Worm (Caenorhabditis elegans) whole organism, L1 larva: ENCODE measurements around the gene srsx-34.

Experiments used
- Y116A8C.19 ChIP-seq: sonication (generic microtip); optimal IDR thresholded peaks from 2 replicates; lab custom pipeline; 2016; ENCODE audit warnings: missing compliant biosample characterization, missing genetic modification characterization, borderline replicate concordance
- alr-1 ChIP-seq: fragments of 200-800 bp; sonication (Bioruptor generic); optimal IDR thresholded peaks from 2 replicates; lab custom pipeline; 2018; ENCODE audit warnings: borderline replicate concordance, mild to moderate bottlenecking, missing genetic modification characterization, missing compliant biosample characterization
- blmp-1 ChIP-seq: fragments of 150-350 bp; optimal IDR thresholded peaks from 2 replicates; lab custom pipeline; 2014; ENCODE audit warnings: missing biosample characterization, missing genetic modification characterization
- ceh-63 ChIP-seq: fragments of 200-800 bp; sonication (Bioruptor generic); optimal IDR thresholded peaks from 2 replicates; lab custom pipeline; 2018; ENCODE audit warnings: mild to moderate bottlenecking, missing genetic modification characterization, missing compliant biosample characterization
- ceh-8 ChIP-seq: fragments of 200-800 bp; sonication (Bioruptor generic); optimal IDR thresholded peaks from 2 replicates; lab custom pipeline; 2018; ENCODE audit warnings: mild to moderate bottlenecking, missing genetic modification characterization, moderate library complexity, missing compliant biosample characterization
- ceh-88 ChIP-seq: fragments of 200-800 bp; sonication (Bioruptor generic); IDR thresholded peaks from 2 replicates; pipeline ENCODE4 v1.3.6; 2022; ENCODE audit warnings: missing genetic modification characterization, missing compliant biosample characterization
- ceh-90 ChIP-seq: sonication (generic microtip); optimal IDR thresholded peaks from 2 replicates; lab custom pipeline; 2016; ENCODE audit warnings: missing genetic modification characterization, missing compliant biosample characterization
- ces-1 ChIP-seq: fragments of 150-350 bp; optimal IDR thresholded peaks from 2 replicates; lab custom pipeline; 2014; ENCODE audit warnings: missing biosample characterization, missing genetic modification reagents, missing genetic modification characterization
- efl-1 ChIP-seq, 4 experiments: fragments of 150-350 bp; optimal IDR thresholded peaks in 3 of 4; peaks in 1 of 4; 1 replicate in 1 of 4; 2 replicates in 3 of 4; lab custom pipeline; 2014; ENCODE audit warnings: missing biosample characterization in 2 of 4, missing genetic modification characterization in 2 of 4, missing genetic modification reagents in 2 of 4
- elt-3 ChIP-seq, 6 experiments: fragments of 150-350 bp in 1 of 6; sonication (generic microtip); optimal IDR thresholded peaks; 2 replicates each; lab custom pipeline; 2017 to 2018; ENCODE audit warnings: missing biosample characterization in 6 of 6, missing genetic modification characterization in 6 of 6, inconsistent platforms in 1 of 6
- fkh-4 ChIP-seq: sonication (generic microtip); optimal IDR thresholded peaks from 2 replicates; lab custom pipeline; 2016; ENCODE audit warnings: missing compliant biosample characterization, missing genetic modification characterization, borderline replicate concordance
- hpl-2 ChIP-seq: fragments of 150-350 bp; optimal IDR thresholded peaks from 2 replicates; lab custom pipeline; 2014; ENCODE audit warnings: missing biosample characterization, missing genetic modification reagents, missing genetic modification characterization
- jun-1 ChIP-seq: fragments of 150-350 bp; optimal IDR thresholded peaks from 2 replicates; lab custom pipeline; 2014; ENCODE audit warnings: missing biosample characterization, missing genetic modification reagents, missing genetic modification characterization
- lin-14 ChIP-seq: fragments of 200-800 bp; sonication (Bioruptor generic); optimal IDR thresholded peaks from 2 replicates; lab custom pipeline; 2018; ENCODE audit warnings: mild to moderate bottlenecking, missing genetic modification characterization, moderate library complexity, missing compliant biosample characterization
- lin-35 ChIP-seq, 2 experiments: fragments of 150-350 bp; optimal IDR thresholded peaks; 2 replicates each; lab custom pipeline; 2014; ENCODE audit warnings: missing biosample characterization in 2 of 2, missing genetic modification characterization in 2 of 2, missing genetic modification reagents in 2 of 2
- lir-3 ChIP-seq: sonication (generic microtip); optimal IDR thresholded peaks from 2 replicates; lab custom pipeline; 2016; ENCODE audit warnings: mild to moderate bottlenecking, missing genetic modification characterization, moderate library complexity, missing compliant biosample characterization; ENCODE audit not compliant: poor library complexity
- lsy-2 ChIP-seq, 2 experiments: fragments of 150-350 bp; optimal IDR thresholded peaks; 2 replicates each; lab custom pipeline; 2014; ENCODE audit warnings: missing biosample characterization in 2 of 2, missing genetic modification characterization in 2 of 2
- mdl-1 ChIP-seq, 2 experiments: fragments of 150-350 bp; optimal IDR thresholded peaks; 2 replicates each; lab custom pipeline; 2014 to 2017; ENCODE audit warnings: missing biosample characterization in 2 of 2, missing genetic modification characterization in 2 of 2, inconsistent platforms in 1 of 2
- mep-1 ChIP-seq: fragments of 150-350 bp; optimal IDR thresholded peaks from 2 replicates; lab custom pipeline; 2014; ENCODE audit warnings: missing biosample characterization, missing genetic modification characterization
- nhr-19 ChIP-seq: fragments of 200-800 bp; sonication (Bioruptor generic); conservative IDR thresholded peaks from 2 replicates; pipeline ENCODE4 v1.3.6; 2022; ENCODE audit warnings: missing genetic modification characterization, missing compliant biosample characterization
- nhr-20 ChIP-seq: sonication (generic microtip); optimal IDR thresholded peaks from 2 replicates; lab custom pipeline; 2016; ENCODE audit warnings: mild to moderate bottlenecking, missing genetic modification characterization, missing compliant biosample characterization
- nhr-47 ChIP-seq: sonication (generic microtip); optimal IDR thresholded peaks from 2 replicates; lab custom pipeline; 2016; ENCODE audit warnings: mild to moderate bottlenecking, missing genetic modification characterization, moderate library complexity, missing compliant biosample characterization
- nhr-84 ChIP-seq: sonication (generic microtip); optimal IDR thresholded peaks from 2 replicates; lab custom pipeline; 2017; ENCODE audit warnings: missing biosample characterization, missing genetic modification characterization
- nhr-85 ChIP-seq: sonication (generic microtip); peaks from one replicate; lab custom pipeline; 2016; ENCODE audit warnings: missing genetic modification characterization, inconsistent platforms, missing compliant biosample characterization
- pag-3 ChIP-seq: sonication (generic microtip); optimal IDR thresholded peaks from 2 replicates; lab custom pipeline; 2017; ENCODE audit warnings: missing genetic modification characterization, mild to moderate bottlenecking, missing compliant biosample characterization, antibody characterized with exemption, borderline replicate concordance; ENCODE audit not compliant: insufficient read depth
- pqm-1 ChIP-seq: sonication (generic microtip); optimal IDR thresholded peaks from 3 replicates; lab custom pipeline; 2017; ENCODE audit warnings: missing biosample characterization, missing genetic modification characterization
- skn-1 ChIP-seq: fragments of 150-350 bp; optimal IDR thresholded peaks from 2 replicates; lab custom pipeline; 2014; ENCODE audit warnings: missing biosample characterization, missing genetic modification characterization
- snu-23 ChIP-seq: sonication (generic microtip); optimal IDR thresholded peaks from 2 replicates; lab custom pipeline; 2016; ENCODE audit warnings: missing genetic modification characterization, missing compliant biosample characterization
- sup-37 ChIP-seq: fragments of 200-800 bp; sonication (Bioruptor generic); optimal IDR thresholded peaks from 2 replicates; lab custom pipeline; 2018; ENCODE audit warnings: mild to moderate bottlenecking, missing genetic modification characterization, missing compliant biosample characterization
- unc-62 ChIP-seq: fragments of 150-350 bp; optimal IDR thresholded peaks from 2 replicates; lab custom pipeline; 2014; ENCODE audit warnings: missing biosample characterization, missing genetic modification reagents, missing genetic modification characterization
- vab-15 ChIP-seq: sonication (generic microtip); optimal IDR thresholded peaks from 2 replicates; lab custom pipeline; 2017; ENCODE audit warnings: missing genotype, mild to moderate bottlenecking, missing genetic modification characterization, missing compliant biosample characterization
- zag-1 ChIP-seq: fragments of 150-350 bp; optimal IDR thresholded peaks from 2 replicates; lab custom pipeline; 2014; ENCODE audit warnings: missing biosample characterization, missing genetic modification characterization

The srsx-34 gene

DNA sequence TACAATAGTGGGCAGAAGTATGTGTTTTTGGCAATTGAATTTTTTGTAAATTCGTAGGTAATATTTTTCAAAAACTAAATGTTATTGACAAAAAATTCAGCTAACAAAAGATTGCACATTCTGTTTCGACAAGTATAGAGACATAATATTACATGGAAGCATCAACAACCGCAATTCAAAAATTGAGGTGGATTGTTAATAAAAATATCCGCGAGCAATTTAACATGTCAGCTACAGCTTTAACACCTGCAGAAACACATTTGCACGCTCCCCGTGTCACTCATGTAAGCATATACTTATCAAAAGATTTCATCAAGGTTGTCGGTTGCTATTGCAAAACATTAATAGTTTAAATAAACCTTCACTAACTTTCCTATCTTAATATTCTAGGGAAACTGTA lies at the start of gene srsx-34:
srsx-34 (plus strand) TSS at position 301 of the 400 bp plus-strand sequence.
- no peak for TF ChIP-seq nhr-19 (GFP tag; lab: Robert Waterston, UW)
- TF ChIP-seq vab-15 (tag; lab: Kevin White, UChicago) = no peak
- no peak for TF ChIP-seq ces-1
- no peak for TF ChIP-seq lir-3
- TF ChIP-seq nhr-47 (tag; lab: Kevin White, UChicago) = no peak
- no peak for TF ChIP-seq zag-1

DNA sequence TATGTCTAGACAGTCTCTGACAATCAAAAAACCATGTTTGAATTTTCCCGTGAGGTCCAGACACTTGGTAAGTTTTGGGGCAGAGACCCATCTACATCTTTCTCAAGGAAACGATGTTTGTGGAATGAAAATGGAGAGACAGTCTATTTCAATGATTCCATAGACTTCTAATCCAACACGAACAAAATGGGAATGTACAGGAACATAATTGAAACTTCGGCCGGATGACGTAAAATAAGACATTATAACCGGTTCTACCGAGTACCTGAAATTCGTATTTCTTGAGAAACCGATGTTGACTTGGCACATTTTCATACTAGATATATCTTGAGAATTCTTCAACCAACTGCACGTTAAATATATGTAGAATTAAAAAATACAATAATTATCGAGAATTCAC lies 47.7 kb upstream of the srsx-34 start, which contains the start of gene str-87:
str-87 (minus strand) TSS at position 101 of the 400 bp plus-strand sequence.
- no peak for TF ChIP-seq Y116A8C.19 (tag; lab: Kevin White, UChicago)
- TF ChIP-seq efl-1 (optimal IDR thresholded peaks at IDR 0.05; lab: Kevin White, UChicago) = no peak
- no peak for TF ChIP-seq efl-1 (GFP tag; optimal IDR thresholded peaks at IDR 0.05 in 1 of 2; lab: Kevin White, UChicago)
- TF ChIP-seq unc-62 (GFP tag; lab: Kevin White, UChicago) = no peak
- no peak for TF ChIP-seq pag-3 (tag; lab: Kevin White, UChicago)
- TF ChIP-seq lsy-2 (tag; optimal IDR thresholded peaks at IDR 0.05; lab: Kevin White, UChicago) = no peak
- TF ChIP-seq ceh-88 (GFP tag; lab: Robert Waterston, UW) = no peak
- no peak for TF ChIP-seq nhr-84 (tag; lab: Kevin White, UChicago)
- TF ChIP-seq ceh-8 (GFP tag; lab: Kevin White, UChicago) = no peak
- TF ChIP-seq blmp-1 (tag; lab: Kevin White, UChicago) = no peak
- no peak for TF ChIP-seq mep-1
- TF ChIP-seq ceh-90 (tag; lab: Kevin White, UChicago) = no peak
- no peak for TF ChIP-seq pqm-1 (tag; lab: Kevin White, UChicago)
- TF ChIP-seq elt-3 (tag; optimal IDR thresholded peaks at IDR 0.05; lab: Kevin White, UChicago) = no peak
- no peak for TF ChIP-seq lir-3
- no peak for TF ChIP-seq alr-1 (tag; lab: Kevin White, UChicago)
- no peak for TF ChIP-seq sup-37 (GFP tag; lab: Kevin White, UChicago)
- no peak for TF ChIP-seq ceh-63
- no peak for TF ChIP-seq fkh-4
- no peak for TF ChIP-seq nhr-20 (tag; lab: Kevin White, UChicago)

DNA sequence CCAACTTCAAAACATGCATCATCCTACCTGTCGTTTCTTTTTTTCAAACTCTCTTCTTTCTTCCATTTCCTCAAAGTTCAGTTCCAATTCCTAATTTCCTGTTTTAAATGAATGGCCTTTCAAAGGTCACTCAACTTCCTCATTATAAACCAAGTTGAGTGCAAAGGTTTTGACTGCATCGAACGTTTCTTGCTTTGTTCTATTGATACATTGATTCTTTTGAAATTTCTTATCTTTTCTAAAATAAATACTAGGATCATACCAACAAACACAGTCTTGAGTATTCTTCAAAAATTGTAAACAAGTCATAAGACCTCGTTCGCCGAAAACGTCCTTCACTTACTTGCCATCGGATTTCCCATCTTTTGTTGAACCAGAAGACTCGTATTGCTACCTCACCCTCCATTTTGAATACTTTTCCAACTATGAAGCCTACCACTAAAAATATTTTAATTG lies 45.6 kb upstream of the srsx-34 start, which contains the start of gene F59E11.7:
F59E11.7 (plus strand) TSS at position 51 of the 456 bp plus-strand sequence.
- TF ChIP-seq jun-1 (tag; lab: Kevin White, UChicago) = no peak
- peak in 1 of 2 experiments; percentile 2 for TF ChIP-seq lin-35 (GFP tag; optimal IDR thresholded peaks at IDR 0.05; lab: Kevin White, UChicago)
- TF ChIP-seq nhr-85 (tag; lab: Kevin White, UChicago) = peak; percentile 73
- no peak for TF ChIP-seq efl-1 (optimal IDR thresholded peaks at IDR 0.05; lab: Kevin White, UChicago)
- peak in 1 of 2 experiments; percentile 71 for TF ChIP-seq efl-1 (GFP tag; optimal IDR thresholded peaks at IDR 0.05 in 1 of 2; lab: Kevin White, UChicago)
- peak; percentile 5 for TF ChIP-seq mep-1
- TF ChIP-seq mdl-1 (tag; optimal IDR thresholded peaks at IDR 0.05; lab: Kevin White, UChicago) = no peak
- TF ChIP-seq snu-23 (GFP tag; lab: Kevin White, UChicago) = peak; percentile 19
- peak; percentile 52 for TF ChIP-seq lin-14 (GFP tag; lab: Kevin White, UChicago)
- peak in 1 of 6 experiments; percentile 37 for TF ChIP-seq elt-3 (tag; optimal IDR thresholded peaks at IDR 0.05; lab: Kevin White, UChicago)
- TF ChIP-seq skn-1 (tag; lab: Kevin White, UChicago) = no peak
- peak; percentile 16 for TF ChIP-seq nhr-20 (tag; lab: Kevin White, UChicago)
- TF ChIP-seq hpl-2 = no peak
- no peak for TF ChIP-seq vab-15 (tag; lab: Kevin White, UChicago)
- TF ChIP-seq pag-3 (tag; lab: Kevin White, UChicago) = no peak
- TF ChIP-seq blmp-1 (tag; lab: Kevin White, UChicago) = peak; percentile 33

DNA sequence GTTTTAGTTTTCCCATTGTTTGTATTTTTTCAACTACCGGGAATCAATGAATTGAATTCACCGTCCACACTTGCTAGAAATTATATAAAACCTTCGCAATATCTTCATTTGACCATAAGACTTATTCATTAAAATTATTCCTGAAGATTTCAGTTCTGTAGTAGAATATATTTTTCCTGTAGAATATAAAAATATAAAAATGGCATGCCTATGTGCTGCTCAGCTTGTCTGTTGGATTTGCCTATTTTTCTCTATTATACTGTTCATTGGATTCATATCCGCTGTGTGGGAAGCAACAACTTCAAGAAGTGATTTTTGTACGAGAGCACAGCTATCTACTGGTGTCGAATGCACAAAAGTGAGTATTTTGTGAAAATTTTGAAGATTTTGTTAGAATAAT lies 44.1 kb upstream of the srsx-34 start, which contains the start of gene F59E11.6:
F59E11.6 (plus strand) TSS at position 111 of the 400 bp plus-strand sequence.
- TF ChIP-seq nhr-85 (tag; lab: Kevin White, UChicago) (peak; percentile 53), nhr-84 (tag; lab: Kevin White, UChicago) (no peak)
